Worm (Caenorhabditis elegans) whole organism, dauer: ENCODE results near the gene C02F12.8.

Source experiments
- unc-62 ChIP-seq: sonication (generic microtip); optimal IDR thresholded peaks from 2 replicates; lab custom pipeline; 2017; ENCODE audit warnings: missing biosample characterization, missing genetic modification reagents, missing genetic modification characterization

C02F12.8 gene

ce11 chrX:3645924-3646323, 47.1 kb downstream of the C02F12.8 start:
- no peak for TF ChIP-seq unc-62 (GFP tag; lab: Kevin White, UChicago)

ce11 chrX:3644796-3645195, 48.2 kb downstream of the C02F12.8 start, which contains the start of gene tmem-24:
Gene tmem-24 (minus strand): TSS chrX:3644896.
- no peak for TF ChIP-seq unc-62 (GFP tag; lab: Kevin White, UChicago)
